Worm (Caenorhabditis elegans) whole organism, L4 larva: ENCODE results near the gene srj-23.

Source experiments
- lir-3 ChIP-seq: sonication (generic microtip); optimal IDR thresholded peaks from 2 replicates; lab custom pipeline; 2016; ENCODE audit warnings: mild to moderate bottlenecking, missing genetic modification characterization, missing compliant biosample characterization
- nhr-76 ChIP-seq: fragments of 150-350 bp; optimal IDR thresholded peaks from 2 replicates; lab custom pipeline; 2014; ENCODE audit warnings: missing biosample characterization, missing genetic modification characterization
- unc-62 ChIP-seq, 3 experiments: fragments of 150-350 bp in 1 of 3; sonication (generic microtip); optimal IDR thresholded peaks in 2 of 3; peaks in 1 of 3; 1 replicate in 1 of 3; 2 replicates in 2 of 3; lab custom pipeline; 2014 to 2017; ENCODE audit warnings: missing biosample characterization in 3 of 3, missing genetic modification characterization in 3 of 3, missing genetic modification reagents in 3 of 3, missing genotype in 1 of 3

ce11 chrV:1435106-1435505 is 16.3 kb upstream of the srj-23 start:
- no peak for TF ChIP-seq unc-62 (GFP tag; optimal IDR thresholded peaks at IDR 0.05 in 1 of 2; lab: Kevin White, UChicago)
- TF ChIP-seq unc-62 (tag; optimal IDR thresholded peaks at IDR 0.05; lab: Kevin White, UChicago), result no peak
- TF ChIP-seq lir-3 (tag; lab: Kevin White, UChicago), result no peak
- TF ChIP-seq nhr-76 (tag; lab: Kevin White, UChicago), result no peak
